Fruit fly (Drosophila melanogaster): ENCODE measurements around the gene MED6.

MED6 gene

dm6 chr3R:9800644-9801330 is 32.0 kb upstream of the MED6 start, which contains the start of the genes CG9467 and CG8526 (continued):
- TF ChIP-seq pan (optimal IDR thresholded peaks at IDR 0.05), result no peak
- peak in 1 of 2 experiments; percentile 34 for TF ChIP-seq pan (GFP tag; optimal IDR thresholded peaks at IDR 0.05 in 1 of 2, IDR thresholded peaks at IDR 0.05 in 1 of 2)
- TF ChIP-seq ssp (GFP tag; IDR thresholded peaks at IDR 0.05), result peak; percentile 61
- peak; percentile 31; the same call in 1 of the 2 replicates for TF ChIP-seq ranshi (GFP tag; IDR thresholded peaks at IDR 0.05)
- no peak for TF ChIP-seq Asciz (GFP tag; optimal IDR thresholded peaks at IDR 0.05)
- peak; percentile 35 for TF ChIP-seq Six4 (GFP tag; optimal IDR thresholded peaks at IDR 0.05)
- TF ChIP-seq CG17361 (GFP tag; IDR thresholded peaks at IDR 0.05), result peak; percentile 87
- TF ChIP-seq CG11398 (GFP tag; optimal IDR thresholded peaks at IDR 0.05), result no peak
- no peak for TF ChIP-seq Pdp1 (GFP tag; optimal IDR thresholded peaks at IDR 0.05)
- TF ChIP-seq CG10979 (tag; optimal IDR thresholded peaks at IDR 0.05), result peak; percentile 38
- peak; percentile 57 for TF ChIP-seq MBD-R2 (GFP tag; IDR thresholded peaks at IDR 0.05)
- TF ChIP-seq Dek (tag; optimal IDR thresholded peaks at IDR 0.05), result peak; percentile 72
- no peak; the same call in 1 of the 2 replicates for TF ChIP-seq tna (GFP tag; IDR thresholded peaks at IDR 0.05; ENCODE audit: partially characterized antibody)
- TF ChIP-seq Hr3 (GFP tag; optimal IDR thresholded peaks at IDR 0.05), result peak; percentile 74
- TF ChIP-seq CrebB (tag; optimal IDR thresholded peaks at IDR 0.05), result no peak
- TF ChIP-seq ara (GFP tag; IDR thresholded peaks at IDR 0.05), result 0 out of 2 replicates have a peak, but pooled peaks have one; percentile 35
- TF ChIP-seq lmd (GFP tag; IDR thresholded peaks at IDR 0.05), result peak; percentile 65
- no peak for TF ChIP-seq tap (tag; optimal IDR thresholded peaks at IDR 0.05)
- peak; percentile 50 for TF ChIP-seq PHDP (tag; optimal IDR thresholded peaks at IDR 0.05)
- TF ChIP-seq dati (GFP tag; IDR thresholded peaks at IDR 0.05), result no peak
- TF ChIP-seq CG4617 (GFP tag; optimal IDR thresholded peaks at IDR 0.05; ENCODE audit: borderline replicate concordance), result peak; percentile 80
- peak; percentile 55 for TF ChIP-seq Meics (GFP tag; optimal IDR thresholded peaks at IDR 0.05)
- peak; percentile 74 for TF ChIP-seq Hmr (GFP tag; optimal IDR thresholded peaks at IDR 0.05)
- TF ChIP-seq CG15479 (GFP tag; optimal IDR thresholded peaks at IDR 0.05), result no peak
- TF ChIP-seq dimm (GFP tag; IDR thresholded peaks at IDR 0.05), result no peak
- peak; percentile 33 for TF ChIP-seq CG4854 (GFP tag; optimal IDR thresholded peaks at IDR 0.05)
- no peak for TF ChIP-seq CG13296 (GFP tag; optimal IDR thresholded peaks at IDR 0.05)
- peak; percentile 84 for TF ChIP-seq CG13287 (GFP tag; IDR thresholded peaks at IDR 0.05; ENCODE audit: partially characterized antibody)
- TF ChIP-seq CG6272 (GFP tag; IDR thresholded peaks at IDR 0.05), result peak; percentile 68
- TF ChIP-seq Chrac-16 (GFP tag; optimal IDR thresholded peaks at IDR 0.05), result peak; percentile 74
- no peak for TF ChIP-seq hkb (optimal IDR thresholded peaks at IDR 0.05)
- TF ChIP-seq hkb (GFP tag; IDR thresholded peaks at IDR 0.05), result no peak
- no peak for TF ChIP-seq kay (GFP tag; optimal IDR thresholded peaks at IDR 0.05)
- TF ChIP-seq CG15073 (GFP tag; optimal IDR thresholded peaks at IDR 0.05), result peak; percentile 54
- TF ChIP-seq CG10431 (GFP tag; optimal IDR thresholded peaks at IDR 0.05), result no peak
- TF ChIP-seq sim (GFP tag; IDR thresholded peaks at IDR 0.05), result no peak
- peak; percentile 53; the same call in 1 of the 2 replicates for TF ChIP-seq sob (GFP tag; IDR thresholded peaks at IDR 0.05)
- TF ChIP-seq CG14441 (GFP tag; IDR thresholded peaks at IDR 0.05), result peak; percentile 58
- TF ChIP-seq Med (GFP tag), result peak; percentile 80
- peak; percentile 35 for TF ChIP-seq CG7556 (GFP tag; optimal IDR thresholded peaks at IDR 0.05)
- TF ChIP-seq CG4707 (GFP tag; optimal IDR thresholded peaks at IDR 0.05), result no peak
- TF ChIP-seq CG33557 (GFP tag; optimal IDR thresholded peaks at IDR 0.05), result peak; percentile 47
- TF ChIP-seq CG7987 (GFP tag; optimal IDR thresholded peaks at IDR 0.05), result no peak
- TF ChIP-seq croc (GFP tag; conservative IDR thresholded peaks at IDR 0.05), result peak; percentile 52; the same call in 2 of the 3 replicates
- TF ChIP-seq pros (GFP tag; optimal IDR thresholded peaks at IDR 0.05), result no peak
- TF ChIP-seq fu2 (GFP tag; optimal IDR thresholded peaks at IDR 0.05), result no peak
- peak; percentile 65 for TF ChIP-seq CG15601 (tag; optimal IDR thresholded peaks at IDR 0.05)
- no peak for TF ChIP-seq GATAe (GFP tag; conservative IDR thresholded peaks at IDR 0.05)
- TF ChIP-seq tup (GFP tag; optimal IDR thresholded peaks at IDR 0.05), result peak; percentile 13
- TF ChIP-seq zen (tag; optimal IDR thresholded peaks at IDR 0.05), result peak; percentile 38
